Worm (Caenorhabditis elegans): Measurements from ENCODE around the gene M117.1.

Gene M117.1

ce11 chrIV:11799240-11799639 lies 14.8 kb upstream of the M117.1 start:
- TF ChIP-seq ztf-1 (GFP tag; conservative IDR thresholded peaks at IDR 0.05) (no peak), F13H6.1 (tag; optimal IDR thresholded peaks at IDR 0.05) (peak; percentile 18)

ce11 chrIV:11801078-11801477 lies 13.0 kb upstream of the M117.1 start, which contains the start of gene dyf-18:
Gene dyf-18 (minus strand): TSS chrIV:11801178.
- TF ChIP-seq crh-2 (tag; optimal IDR thresholded peaks at IDR 0.05): no peak
- no peak for TF ChIP-seq zag-1 (tag; optimal IDR thresholded peaks at IDR 0.05)
- TF ChIP-seq blmp-1 (tag; optimal IDR thresholded peaks at IDR 0.05; ENCODE audit: insufficient read depth): no peak
- TF ChIP-seq F13H6.1 (tag; optimal IDR thresholded peaks at IDR 0.05): no peak
- no peak for TF ChIP-seq nhr-11 (tag; optimal IDR thresholded peaks at IDR 0.05)
- TF ChIP-seq nhr-77 (tag; optimal IDR thresholded peaks at IDR 0.05): no peak

ce11 chrIV:11803044-11803443 lies 11.0 kb upstream of the M117.1 start, which contains the start of gene H01G02.4:
Gene H01G02.4 (minus strand): TSS chrIV:11803144.
- no peak for TF ChIP-seq R02D3.7 (tag; optimal IDR thresholded peaks at IDR 0.05)
- TF ChIP-seq lin-11 (tag; optimal IDR thresholded peaks at IDR 0.05): no peak
- TF ChIP-seq nhr-77 (tag; optimal IDR thresholded peaks at IDR 0.05): no peak
- TF ChIP-seq sem-4 (tag; optimal IDR thresholded peaks at IDR 0.05): no peak
- no peak for TF ChIP-seq C34F6.9 (tag; optimal IDR thresholded peaks at IDR 0.05)
- TF ChIP-seq ceh-82 (tag; optimal IDR thresholded peaks at IDR 0.05): no peak

- TF ChIP-seq unc-39 (tag; optimal IDR thresholded peaks at IDR 0.05): no peak
- no peak for TF ChIP-seq ztf-4 (tag; optimal IDR thresholded peaks at IDR 0.05)
- TF ChIP-seq nhr-77 (tag; optimal IDR thresholded peaks at IDR 0.05): no peak
- no peak for TF ChIP-seq unc-55 (GFP tag; optimal IDR thresholded peaks at IDR 0.05)
- TF ChIP-seq ceh-82 (tag; optimal IDR thresholded peaks at IDR 0.05): no peak
- no peak for TF ChIP-seq F13H6.1 (tag; optimal IDR thresholded peaks at IDR 0.05)
- no peak for TF ChIP-seq ama-1 (optimal IDR thresholded peaks at IDR 0.05)
- TF ChIP-seq lsy-2 (tag; optimal IDR thresholded peaks at IDR 0.05): no peak
- TF ChIP-seq lin-39 (tag; optimal IDR thresholded peaks at IDR 0.05): no peak
- no peak for TF ChIP-seq Y55F3AM.14 (GFP tag; optimal IDR thresholded peaks at IDR 0.05)
- TF ChIP-seq C34F6.9 (tag; optimal IDR thresholded peaks at IDR 0.05): no peak
- no peak for TF ChIP-seq mab-5 (tag; optimal IDR thresholded peaks at IDR 0.05)
- TF ChIP-seq egl-27 (tag; optimal IDR thresholded peaks at IDR 0.05): no peak
- TF ChIP-seq crh-2 (tag; optimal IDR thresholded peaks at IDR 0.05): no peak
- TF ChIP-seq R02D3.7 (tag; optimal IDR thresholded peaks at IDR 0.05): no peak
- TF ChIP-seq fos-1 (tag; optimal IDR thresholded peaks at IDR 0.05): no peak
- no peak for TF ChIP-seq gmeb-1 (tag; optimal IDR thresholded peaks at IDR 0.05)
Measured at ce11 chrIV:11804053-11804452, 10.0 kb upstream of the M117.1 start, which contains the start of gene H01G02.1. Gene H01G02.1 (minus strand): TSS chrIV:11804153.

ce11 chrIV:11809047-11809446 lies 5.0 kb upstream of the M117.1 start:
- no peak for TF ChIP-seq snpc-4 (tag; optimal IDR thresholded peaks at IDR 0.05)
- no peak for TF ChIP-seq F13H6.1 (tag; optimal IDR thresholded peaks at IDR 0.05)
- no peak for TF ChIP-seq unc-62 (GFP tag; optimal IDR thresholded peaks at IDR 0.05)
- no peak for TF ChIP-seq elt-3 (tag; optimal IDR thresholded peaks at IDR 0.05)
- no peak for TF ChIP-seq Y55F3AM.14 (GFP tag; optimal IDR thresholded peaks at IDR 0.05)
- TF ChIP-seq elt-1 (tag; optimal IDR thresholded peaks at IDR 0.05): no peak
- no peak for TF ChIP-seq lin-11 (tag; optimal IDR thresholded peaks at IDR 0.05)
- TF ChIP-seq ztf-1 (GFP tag; conservative IDR thresholded peaks at IDR 0.05): no peak
- TF ChIP-seq egl-27 (tag; optimal IDR thresholded peaks at IDR 0.05): no peak
- no peak for TF ChIP-seq nhr-23 (tag; optimal IDR thresholded peaks at IDR 0.05)
- TF ChIP-seq nhr-6 (tag; optimal IDR thresholded peaks at IDR 0.05): no peak
- no peak for TF ChIP-seq aly-2 (tag; optimal IDR thresholded peaks at IDR 0.05)
- TF ChIP-seq nhr-12 (tag; optimal IDR thresholded peaks at IDR 0.05): no peak
- no peak for TF ChIP-seq sem-4 (tag; optimal IDR thresholded peaks at IDR 0.05)
- TF ChIP-seq crh-2 (tag; optimal IDR thresholded peaks at IDR 0.05): peak; percentile 21
- no peak for TF ChIP-seq nhr-10 (tag; optimal IDR thresholded peaks at IDR 0.05)
- TF ChIP-seq C34F6.9 (tag; optimal IDR thresholded peaks at IDR 0.05): no peak
- no peak for TF ChIP-seq lin-13 (GFP tag; optimal IDR thresholded peaks at IDR 0.05)
- peak; percentile 39 for TF ChIP-seq nhr-21 (tag; optimal IDR thresholded peaks at IDR 0.05)
- TF ChIP-seq nhr-237 (tag; optimal IDR thresholded peaks at IDR 0.05): no peak
- TF ChIP-seq fos-1 (tag; optimal IDR thresholded peaks at IDR 0.05): peak; percentile 22
- no peak for TF ChIP-seq skn-1 (tag; optimal IDR thresholded peaks at IDR 0.05)
- TF ChIP-seq zag-1 (tag; optimal IDR thresholded peaks at IDR 0.05): no peak
- no peak for TF ChIP-seq nhr-129 (tag; optimal IDR thresholded peaks at IDR 0.05)
- TF ChIP-seq dmd-4 (tag; optimal IDR thresholded peaks at IDR 0.05): no peak
- no peak for TF ChIP-seq ZK546.5 (tag; optimal IDR thresholded peaks at IDR 0.05)
- peak; percentile 81 for TF ChIP-seq sma-9 (GFP tag; optimal IDR thresholded peaks at IDR 0.05)
- TF ChIP-seq sma-9 (tag; optimal IDR thresholded peaks at IDR 0.05): no peak
- peak; percentile 17 for TF ChIP-seq blmp-1 (tag; optimal IDR thresholded peaks at IDR 0.05; ENCODE audit: insufficient read depth)
- no peak for TF ChIP-seq peb-1 (tag; optimal IDR thresholded peaks at IDR 0.05)
- peak in 1 of 2 experiments; percentile 1 for TF ChIP-seq lsy-2 (tag; optimal IDR thresholded peaks at IDR 0.05)
- TF ChIP-seq sma-3 (GFP tag; optimal IDR thresholded peaks at IDR 0.05): no peak
- TF ChIP-seq mbf-1 (tag; optimal IDR thresholded peaks at IDR 0.05): no peak
- no peak for TF ChIP-seq mab-5 (tag; optimal IDR thresholded peaks at IDR 0.05)
- TF ChIP-seq ceh-16 (tag; optimal IDR thresholded peaks at IDR 0.05): no peak
- no peak for TF ChIP-seq unc-39 (tag; optimal IDR thresholded peaks at IDR 0.05)
- no peak for TF ChIP-seq nhr-11 (tag; optimal IDR thresholded peaks at IDR 0.05)
